Worm (Caenorhabditis elegans) whole organism, L2 larva: ENCODE results near the gene bra-1.
A peak's percentile ranks its signal among the peaks of the same experiment; 100 is the strongest.

ENCODE experiments used
- C34F6.9 ChIP-seq: fragments of 150-350 bp; optimal IDR thresholded peaks from 2 replicates; lab custom pipeline; 2014; ENCODE audit warnings: missing biosample characterization, missing genetic modification characterization
- F13H6.1 ChIP-seq: sonication (generic microtip); optimal IDR thresholded peaks from 2 replicates; lab custom pipeline; 2016; ENCODE audit warnings: missing genetic modification characterization, missing compliant biosample characterization
- ZK546.5 ChIP-seq: sonication (generic microtip); optimal IDR thresholded peaks from 2 replicates; lab custom pipeline; 2017; ENCODE audit warnings: missing biosample characterization, missing genetic modification characterization
- alr-1 ChIP-seq: fragments of 150-350 bp; optimal IDR thresholded peaks from 2 replicates; lab custom pipeline; 2014; ENCODE audit warnings: missing biosample characterization, missing genetic modification characterization
- aly-2 ChIP-seq: fragments of 150-350 bp; optimal IDR thresholded peaks from 2 replicates; lab custom pipeline; 2014; ENCODE audit warnings: missing biosample characterization, missing genetic modification characterization
- ama-1 ChIP-seq: fragments of 150-350 bp; optimal IDR thresholded peaks from 2 replicates; lab custom pipeline; 2018; ENCODE audit warnings: inconsistent platforms
- blmp-1 ChIP-seq: sonication (generic microtip); optimal IDR thresholded peaks from 2 replicates; lab custom pipeline; 2017; ENCODE audit warnings: missing genetic modification characterization, mild to moderate bottlenecking, missing compliant biosample characterization, antibody characterized with exemption, moderate library complexity; ENCODE audit not compliant: insufficient read depth
- ceh-82 ChIP-seq: fragments of 150-350 bp; optimal IDR thresholded peaks from 2 replicates; lab custom pipeline; 2014; ENCODE audit warnings: missing biosample characterization, missing genetic modification characterization
- egl-27 ChIP-seq: sonication (generic microtip); optimal IDR thresholded peaks from 3 replicates; lab custom pipeline; 2017; ENCODE audit warnings: missing biosample characterization, missing genetic modification reagents, missing genetic modification characterization
- elt-1 ChIP-seq: fragments of 150-350 bp; optimal IDR thresholded peaks from 2 replicates; lab custom pipeline; 2014; ENCODE audit warnings: missing biosample characterization, missing genetic modification characterization
- elt-3 ChIP-seq: sonication (generic microtip); optimal IDR thresholded peaks from 2 replicates; lab custom pipeline; 2017; ENCODE audit warnings: missing biosample characterization, missing genetic modification characterization
- fos-1 ChIP-seq: fragments of 150-350 bp; optimal IDR thresholded peaks from 2 replicates; lab custom pipeline; 2014; ENCODE audit warnings: missing biosample characterization, missing genetic modification characterization
- lin-11 ChIP-seq: fragments of 150-350 bp; sonication (generic microtip); optimal IDR thresholded peaks from 2 replicates; lab custom pipeline; 2014; ENCODE audit warnings: missing biosample characterization, missing genetic modification characterization, inconsistent platforms, mixed read lengths
- lin-13 ChIP-seq: fragments of 150-350 bp; optimal IDR thresholded peaks from 2 replicates; lab custom pipeline; 2014; ENCODE audit warnings: missing biosample characterization, missing genetic modification reagents, missing genetic modification characterization
- lin-39 ChIP-seq: fragments of 150-350 bp; optimal IDR thresholded peaks from 2 replicates; lab custom pipeline; 2014; ENCODE audit warnings: missing biosample characterization, missing genetic modification reagents, missing genetic modification characterization
- lsy-2 ChIP-seq, 2 experiments: fragments of 150-350 bp in 1 of 2; sonication (generic microtip) in 1 of 2; optimal IDR thresholded peaks; 2 replicates each; lab custom pipeline; 2014 to 2017; ENCODE audit warnings: missing biosample characterization in 2 of 2, missing genetic modification characterization in 2 of 2
- mab-5 ChIP-seq: fragments of 150-350 bp; optimal IDR thresholded peaks from 2 replicates; lab custom pipeline; 2014; ENCODE audit warnings: missing biosample characterization, missing genetic modification characterization
- mbf-1 ChIP-seq: sonication (generic microtip); optimal IDR thresholded peaks from 2 replicates; lab custom pipeline; 2017; ENCODE audit warnings: missing biosample characterization, missing genetic modification characterization
- mdl-1 ChIP-seq, 2 experiments: fragments of 150-350 bp in 1 of 2; sonication (generic microtip) in 1 of 2; optimal IDR thresholded peaks; 2 replicates each; lab custom pipeline; 2017; ENCODE audit warnings: missing biosample characterization in 2 of 2, missing genetic modification characterization in 2 of 2
- nhr-10 ChIP-seq: sonication (generic microtip); optimal IDR thresholded peaks from 2 replicates; lab custom pipeline; 2017; ENCODE audit warnings: missing biosample characterization, missing genetic modification characterization
- nhr-11 ChIP-seq: fragments of 150-350 bp; optimal IDR thresholded peaks from 2 replicates; lab custom pipeline; 2014; ENCODE audit warnings: missing biosample characterization, missing genetic modification characterization
- nhr-12 ChIP-seq: fragments of 150-350 bp; optimal IDR thresholded peaks from 2 replicates; lab custom pipeline; 2014; ENCODE audit warnings: missing biosample characterization, missing genetic modification characterization
- nhr-129 ChIP-seq: fragments of 150-350 bp; optimal IDR thresholded peaks from 2 replicates; lab custom pipeline; 2014; ENCODE audit warnings: missing biosample characterization, missing genetic modification characterization
- nhr-237 ChIP-seq: fragments of 150-350 bp; optimal IDR thresholded peaks from 2 replicates; lab custom pipeline; 2014; ENCODE audit warnings: missing biosample characterization, missing genetic modification characterization
- nhr-25 ChIP-seq: fragments of 150-350 bp; sonication (generic microtip); optimal IDR thresholded peaks from 3 replicates; lab custom pipeline; 2014; ENCODE audit warnings: missing biosample characterization, missing genetic modification characterization
- nhr-6 ChIP-seq: fragments of 150-350 bp; optimal IDR thresholded peaks from 2 replicates; lab custom pipeline; 2014; ENCODE audit warnings: missing biosample characterization, missing genetic modification characterization
- nhr-77 ChIP-seq: fragments of 150-350 bp; optimal IDR thresholded peaks from 2 replicates; lab custom pipeline; 2014; ENCODE audit warnings: missing biosample characterization, missing genetic modification characterization
- sma-3 ChIP-seq: sonication (generic microtip); optimal IDR thresholded peaks from 2 replicates; lab custom pipeline; 2016; ENCODE audit warnings: missing genetic modification reagents, missing genetic modification characterization, missing compliant biosample characterization
- sma-9 ChIP-seq, 2 experiments: fragments of 150-350 bp in 1 of 2; sonication (generic microtip) in 1 of 2; optimal IDR thresholded peaks; 2 replicates each; lab custom pipeline; 2014 to 2016; ENCODE audit warnings: missing genetic modification characterization in 2 of 2, mild to moderate bottlenecking in 1 of 2, missing biosample characterization in 1 of 2, missing compliant biosample characterization in 1 of 2, missing genetic modification reagents in 1 of 2, moderate library complexity in 1 of 2
- snpc-4 ChIP-seq: fragments of 150-350 bp; optimal IDR thresholded peaks from 2 replicates; lab custom pipeline; 2014; ENCODE audit warnings: missing biosample characterization, missing genetic modification characterization
- unc-39 ChIP-seq: fragments of 150-350 bp; optimal IDR thresholded peaks from 2 replicates; lab custom pipeline; 2014; ENCODE audit warnings: missing biosample characterization, missing genetic modification characterization
- unc-62 ChIP-seq: fragments of 150-350 bp; optimal IDR thresholded peaks from 2 replicates; lab custom pipeline; 2014; ENCODE audit warnings: missing biosample characterization, missing genetic modification reagents, missing genetic modification characterization
- zag-1 ChIP-seq: fragments of 150-350 bp; optimal IDR thresholded peaks from 2 replicates; lab custom pipeline; 2014; ENCODE audit warnings: missing biosample characterization, missing genetic modification characterization
- ztf-1 ChIP-seq: fragments of 200-800 bp; sonication (Bioruptor generic); conservative IDR thresholded peaks from 2 replicates; pipeline ENCODE4 v1.3.6; 2022; ENCODE audit warnings: missing genetic modification characterization, missing compliant biosample characterization
- ztf-11 ChIP-seq: sonication (generic microtip); optimal IDR thresholded peaks from 2 replicates; lab custom pipeline; 2017; ENCODE audit warnings: missing biosample characterization, missing genetic modification characterization

The bra-1 gene

DNA sequence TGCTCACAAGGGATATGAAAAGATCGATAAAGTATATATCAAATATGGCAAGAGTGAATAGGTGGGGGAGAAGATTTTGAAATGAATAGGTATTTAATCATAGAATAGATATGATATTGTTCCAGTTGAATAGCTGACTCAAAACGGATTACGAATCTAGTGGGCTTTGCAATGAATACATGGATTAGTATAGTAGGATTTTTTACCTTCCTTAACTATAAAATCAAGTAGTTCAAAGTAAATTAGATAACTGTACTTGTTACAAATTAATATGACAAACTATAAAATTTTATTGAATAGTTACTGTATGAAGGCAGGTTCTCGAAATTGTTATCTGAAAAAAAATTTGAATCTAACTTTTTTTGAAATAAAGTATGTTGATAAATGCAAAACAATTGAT, 47.4 kb upstream of the bra-1 start, which contains the start of gene odr-1:
Gene odr-1 (minus strand): TSS at position 101 of the 400 bp plus-strand sequence.
- no peak for TF ChIP-seq mdl-1 (tag; optimal IDR thresholded peaks at IDR 0.05; lab: Kevin White, UChicago)
- TF ChIP-seq ama-1, result no peak
- no peak for TF ChIP-seq mbf-1 (tag; lab: Kevin White, UChicago)
- no peak for TF ChIP-seq lin-39 (tag; lab: Kevin White, UChicago)
- TF ChIP-seq snpc-4, result no peak
- TF ChIP-seq egl-27 (tag; lab: Kevin White, UChicago), result no peak
- no peak for TF ChIP-seq nhr-25 (tag; lab: Kevin White, UChicago)
- no peak for TF ChIP-seq elt-3 (tag; lab: Kevin White, UChicago)
- no peak for TF ChIP-seq lin-13 (GFP tag; lab: Kevin White, UChicago)
- TF ChIP-seq alr-1 (tag; lab: Kevin White, UChicago), result no peak

DNA sequence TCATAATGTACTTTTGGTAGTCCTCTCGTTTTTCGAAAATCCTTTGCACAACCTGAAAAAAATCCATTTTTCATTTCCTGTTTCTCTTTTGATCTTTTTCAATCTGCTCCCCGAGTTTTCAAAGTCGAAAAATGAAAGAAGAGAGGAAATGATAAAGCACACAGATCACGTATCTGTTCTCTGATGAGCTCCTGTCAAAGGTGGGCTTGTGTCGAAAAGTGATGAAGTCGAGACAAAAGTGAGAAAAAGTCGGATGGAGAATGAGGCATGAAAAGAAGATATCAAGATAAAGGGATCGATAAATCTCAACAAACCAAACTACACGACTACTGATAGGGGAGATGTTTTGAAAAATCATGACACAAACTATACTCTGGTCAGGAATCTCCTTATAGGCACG, 43.2 kb upstream of the bra-1 start:
- TF ChIP-seq nhr-6 (tag; lab: Kevin White, UChicago) (no peak), nhr-25 (tag; lab: Kevin White, UChicago) (no peak), lin-11 (tag; lab: Kevin White, UChicago) (no peak), unc-39 (no peak), ceh-82 (no peak), zag-1 (no peak), aly-2 (tag; lab: Kevin White, UChicago) (no peak), F13H6.1 (tag; lab: Kevin White, UChicago) (peak; percentile 68), nhr-77 (tag; lab: Kevin White, UChicago) (no peak), elt-1 (tag; lab: Kevin White, UChicago) (no peak), sma-9 (GFP tag; optimal IDR thresholded peaks at IDR 0.05; lab: Kevin White, UChicago) (peak; percentile 64), sma-9 (tag; optimal IDR thresholded peaks at IDR 0.05; lab: Kevin White, UChicago) (no peak), alr-1 (tag; lab: Kevin White, UChicago) (no peak), unc-62 (GFP tag; lab: Kevin White, UChicago) (no peak), fos-1 (tag; lab: Kevin White, UChicago) (no peak), blmp-1 (no peak), ztf-1 (GFP tag; lab: Robert Waterston, UW) (no peak), elt-3 (tag; lab: Kevin White, UChicago) (no peak), nhr-11 (tag; lab: Kevin White, UChicago) (no peak), sma-3 (no peak), ztf-11 (tag; lab: Kevin White, UChicago) (no peak), ZK546.5 (tag; lab: Kevin White, UChicago) (no peak), nhr-129 (tag; lab: Kevin White, UChicago) (peak; percentile 61)

DNA sequence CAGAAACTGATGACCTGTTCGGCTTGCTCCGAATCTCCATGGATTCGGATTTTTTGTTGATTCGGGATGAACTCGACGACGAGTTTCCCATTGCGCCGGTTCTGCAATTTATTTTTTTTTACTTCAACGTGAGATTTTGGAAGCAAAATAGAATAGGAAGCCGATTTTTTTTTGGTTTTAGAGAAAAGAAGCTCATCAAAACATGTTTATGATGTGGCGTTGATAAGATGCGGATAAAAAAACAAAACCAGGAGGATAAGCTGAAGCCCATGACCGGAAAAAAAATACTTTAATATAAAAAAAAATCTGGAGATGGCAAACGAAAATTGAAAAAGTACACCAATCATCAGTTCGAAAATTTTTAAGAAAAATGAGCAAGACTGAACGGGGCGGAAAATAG, 42.2 kb upstream of the bra-1 start, which contains the start of gene glb-20:
Gene glb-20 (minus strand): TSS at position 101 of the 400 bp plus-strand sequence.
- TF ChIP-seq nhr-12 (tag; lab: Kevin White, UChicago) (no peak), C34F6.9 (tag; lab: Kevin White, UChicago) (no peak), elt-3 (tag; lab: Kevin White, UChicago) (no peak), mbf-1 (tag; lab: Kevin White, UChicago) (no peak)

DNA sequence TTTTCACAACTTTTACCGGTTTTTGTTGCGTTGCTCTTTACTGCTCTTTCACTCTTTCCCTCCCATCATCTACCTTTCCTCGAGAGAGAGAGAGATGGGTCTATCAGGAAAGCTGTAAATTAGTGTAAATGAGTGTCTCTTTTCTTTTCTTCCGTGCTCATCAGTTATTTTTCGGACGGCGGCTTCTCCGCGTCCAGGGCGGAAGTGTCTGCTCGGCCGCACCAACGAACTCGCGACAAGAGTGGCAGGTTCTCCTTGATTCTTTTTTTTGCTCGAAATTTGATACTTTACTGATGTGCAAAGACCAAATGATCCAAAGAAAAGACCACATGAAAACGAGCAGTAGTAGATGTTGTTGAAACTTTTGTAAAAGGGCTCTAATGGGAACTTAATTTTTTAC, 39.6 kb upstream of the bra-1 start:
- TF ChIP-seq sma-9 (GFP tag; optimal IDR thresholded peaks at IDR 0.05; lab: Kevin White, UChicago), result peak; percentile 39
- TF ChIP-seq sma-9 (tag; optimal IDR thresholded peaks at IDR 0.05; lab: Kevin White, UChicago), result no peak
- no peak for TF ChIP-seq nhr-25 (tag; lab: Kevin White, UChicago)
- TF ChIP-seq ceh-82, result no peak
- no peak for TF ChIP-seq ztf-11 (tag; lab: Kevin White, UChicago)
- no peak for TF ChIP-seq nhr-12 (tag; lab: Kevin White, UChicago)
- peak; percentile 77 for TF ChIP-seq F13H6.1 (tag; lab: Kevin White, UChicago)

DNA sequence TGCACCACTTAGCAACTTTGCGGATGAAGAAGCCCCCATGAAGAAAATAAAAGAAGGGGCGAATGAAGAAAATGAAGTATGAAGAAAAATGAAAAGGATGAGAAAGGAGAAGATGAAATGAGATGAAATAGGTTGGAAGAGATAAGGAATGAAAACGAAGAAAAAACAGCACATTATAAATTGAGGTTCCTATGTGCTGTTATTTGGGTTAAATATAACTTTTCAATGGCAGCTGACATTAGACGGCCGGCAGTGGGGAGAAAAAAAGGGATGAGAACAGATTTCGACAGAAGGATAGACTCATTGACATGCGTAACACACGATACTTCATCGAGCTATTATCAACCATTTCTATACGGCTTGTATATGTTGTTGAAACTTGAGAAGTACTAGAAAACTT, 36.3 kb upstream of the bra-1 start:
- TF ChIP-seq mab-5 (tag; lab: Kevin White, UChicago) (peak; percentile 28), sma-9 (GFP tag; optimal IDR thresholded peaks at IDR 0.05; lab: Kevin White, UChicago) (peak; percentile 72), sma-9 (tag; optimal IDR thresholded peaks at IDR 0.05; lab: Kevin White, UChicago) (no peak), aly-2 (tag; lab: Kevin White, UChicago) (no peak), lsy-2 (tag; optimal IDR thresholded peaks at IDR 0.05; lab: Kevin White, UChicago) (peak in 1 of 2 experiments; percentile 15), nhr-77 (tag; lab: Kevin White, UChicago) (no peak), sma-3 (no peak), mbf-1 (tag; lab: Kevin White, UChicago) (no peak), nhr-237 (no peak), C34F6.9 (tag; lab: Kevin White, UChicago) (peak; percentile 18), ztf-1 (GFP tag; lab: Robert Waterston, UW) (no peak), F13H6.1 (tag; lab: Kevin White, UChicago) (peak; percentile 65), nhr-10 (tag; lab: Kevin White, UChicago) (no peak)
- TF ChIP-seq, all 48 proteins: peak for 5
